Fruit fly (Drosophila melanogaster) whole organism, wandering third instar larva: Measurements from ENCODE around the gene CG13067.
A peak's percentile ranks its signal among the peaks of the same experiment; 100 is the strongest.

Experiments
- Abd-B ChIP-seq: fragments of >200 bp; optimal IDR thresholded peaks from 2 replicates; lab custom pipeline; 2017; ENCODE audit warnings: missing biosample characterization, missing genetic modification characterization
- CG32264 ChIP-seq: fragments of 200-800 bp; sonication (Bioruptor generic); optimal IDR thresholded peaks from 2 replicates; lab custom pipeline; 2016; ENCODE audit warnings: missing biosample characterization, missing genetic modification characterization
- CrebA ChIP-seq: fragments of 200-800 bp; sonication (Bioruptor generic); optimal IDR thresholded peaks from 2 replicates; lab custom pipeline; 2016; ENCODE audit warnings: missing biosample characterization, mild to moderate bottlenecking, missing genetic modification characterization, borderline replicate concordance
- Dfd ChIP-seq: fragments of >200 bp; optimal IDR thresholded peaks from 2 replicates; lab custom pipeline; 2017; ENCODE audit warnings: missing biosample characterization, missing genetic modification characterization
- Dif ChIP-seq: fragments of 200-275, 200-300 bp; sonication (Bioruptor generic); optimal IDR thresholded peaks from 2 replicates; lab custom pipeline; 2018; ENCODE audit warnings: missing biosample characterization, missing genetic modification characterization; ENCODE audit not compliant: partially characterized antibody
- GATAd ChIP-seq: sonication (Bioruptor generic); optimal IDR thresholded peaks from 2 replicates; lab custom pipeline; 2016; ENCODE audit warnings: missing biosample characterization, missing genetic modification characterization
- HLH106 ChIP-seq: fragments of 200-800 bp; optimal IDR thresholded peaks from 3 replicates; lab custom pipeline; 2019; ENCODE audit warnings: missing biosample characterization, mild to moderate bottlenecking, missing genetic modification characterization, moderate library complexity
- Hnf4 ChIP-seq: fragments of 200-800 bp; sonication (Bioruptor generic); optimal IDR thresholded peaks from 2 replicates; lab custom pipeline; 2016; ENCODE audit warnings: missing biosample characterization, mild to moderate bottlenecking, missing genetic modification characterization
- Hr78 ChIP-seq: fragments of >200 bp; optimal IDR thresholded peaks from 2 replicates; lab custom pipeline; 2017; ENCODE audit warnings: missing biosample characterization, missing genetic modification characterization
- Hr83 ChIP-seq: fragments of 200-300 bp; sonication (Bioruptor generic); optimal IDR thresholded peaks from 2 replicates; lab custom pipeline; 2016; ENCODE audit warnings: missing biosample characterization, mild to moderate bottlenecking, missing genetic modification characterization, moderate library complexity; ENCODE audit not compliant: poor library complexity, severe bottlenecking
- Jra ChIP-seq: sonication (Bioruptor generic); optimal IDR thresholded peaks from 2 replicates; lab custom pipeline; 2016; ENCODE audit warnings: missing biosample characterization, missing genetic modification characterization
- Mio ChIP-seq: sonication (Bioruptor generic); optimal IDR thresholded peaks from 2 replicates; lab custom pipeline; 2016; ENCODE audit warnings: missing biosample characterization, missing genetic modification characterization
- Myc ChIP-seq: fragments of >200 bp; optimal IDR thresholded peaks from 2 replicates; lab custom pipeline; 2017
- N ChIP-seq: fragments of >200 bp; optimal IDR thresholded peaks from 2 replicates; lab custom pipeline; 2018; ENCODE audit warnings: missing biosample characterization, missing external identifiers, missing genetic modification characterization
- OdsH ChIP-seq: fragments of 200-800 bp; sonication (Bioruptor generic); optimal IDR thresholded peaks from 2 replicates; lab custom pipeline; 2016; ENCODE audit warnings: missing biosample characterization, mild to moderate bottlenecking, missing genetic modification characterization
- Rel ChIP-seq, 2 experiments: fragments of 200-800 bp; sonication (Bioruptor generic) in 1 of 2; optimal IDR thresholded peaks; 2 replicates in 1 of 2; 3 replicates in 1 of 2; lab custom pipeline; 2016 to 2019; ENCODE audit warnings: mild to moderate bottlenecking in 2 of 2, missing biosample characterization in 2 of 2, missing genetic modification characterization in 2 of 2, moderate library complexity in 1 of 2
- Vsx2 ChIP-seq: fragments of 200-300, 225-300 bp; sonication (Bioruptor generic); optimal IDR thresholded peaks from 2 replicates; lab custom pipeline; 2018; ENCODE audit warnings: missing biosample characterization, missing genetic modification characterization; ENCODE audit not compliant: partially characterized antibody
- br ChIP-seq: fragments of 200-800 bp; sonication (Bioruptor generic); optimal IDR thresholded peaks from 2 replicates; lab custom pipeline; 2016; ENCODE audit warnings: missing biosample characterization, missing genetic modification characterization
- brk ChIP-seq: fragments of 200-800 bp; sonication (Bioruptor generic); optimal IDR thresholded peaks from 2 replicates; lab custom pipeline; 2016; ENCODE audit warnings: missing biosample characterization, mild to moderate bottlenecking, missing genetic modification characterization
- dl ChIP-seq, 2 experiments: fragments of 175-275, 200-275 bp in 1 of 2; fragments of 200-275 bp in 1 of 2; sonication (Bioruptor generic); optimal IDR thresholded peaks; lab custom pipeline; 2018; ENCODE audit warnings: mild to moderate bottlenecking in 2 of 2, missing biosample characterization in 2 of 2, missing genetic modification characterization in 2 of 2, moderate library complexity in 2 of 2; ENCODE audit not compliant: partially characterized antibody in 2 of 2, insufficient read depth in 1 of 2
- dmrt93B ChIP-seq: fragments of 200-800 bp; sonication (Bioruptor generic); optimal IDR thresholded peaks from 2 replicates; lab custom pipeline; 2018; ENCODE audit warnings: missing biosample characterization, mild to moderate bottlenecking, missing genetic modification characterization
- dsf ChIP-seq: sonication (Bioruptor generic); optimal IDR thresholded peaks from 2 replicates; lab custom pipeline; 2016; ENCODE audit warnings: missing biosample characterization, missing genetic modification characterization, borderline replicate concordance
- ey ChIP-seq: fragments of 200-800 bp; sonication (Bioruptor generic); optimal IDR thresholded peaks from 2 replicates; lab custom pipeline; 2016; ENCODE audit warnings: missing biosample characterization, missing genetic modification characterization
- foxo ChIP-seq, 2 experiments: fragments of 200-800 bp; sonication (Bioruptor generic); optimal IDR thresholded peaks; 2 replicates in 1 of 2; 3 replicates in 1 of 2; lab custom pipeline; 2016 to 2017; ENCODE audit warnings: missing biosample characterization in 2 of 2, missing genetic modification characterization in 2 of 2
- fru ChIP-seq: fragments of 200-800 bp; sonication (Bioruptor generic); optimal IDR thresholded peaks from 3 replicates; lab custom pipeline; 2016; ENCODE audit warnings: missing biosample characterization, mild to moderate bottlenecking, missing genetic modification characterization
- h ChIP-seq: fragments of 200-800 bp; sonication (Bioruptor generic); optimal IDR thresholded peaks from 3 replicates; lab custom pipeline; 2016; ENCODE audit warnings: missing biosample characterization, mild to moderate bottlenecking, missing genetic modification characterization
- jim ChIP-seq: fragments of 175-275, 200-325 bp; sonication (Bioruptor generic); optimal IDR thresholded peaks from 2 replicates; lab custom pipeline; 2016; ENCODE audit warnings: missing biosample characterization, mild to moderate bottlenecking, missing genetic modification characterization
- lola ChIP-seq: fragments of >200 bp; optimal IDR thresholded peaks from 2 replicates; lab custom pipeline; 2017; ENCODE audit warnings: missing biosample characterization, missing genetic modification characterization
- psq ChIP-seq: fragments of 200-800 bp; sonication (Bioruptor generic); optimal IDR thresholded peaks from 3 replicates; lab custom pipeline; 2017; ENCODE audit warnings: missing biosample characterization, mild to moderate bottlenecking, missing genetic modification characterization, moderate library complexity
- rgr ChIP-seq: fragments of 200-800 bp; sonication (Bioruptor generic); optimal IDR thresholded peaks from 3 replicates; lab custom pipeline; 2016; ENCODE audit warnings: missing biosample characterization, mild to moderate bottlenecking, missing genetic modification characterization
- sage ChIP-seq: fragments of 200-800 bp; sonication (Bioruptor generic); optimal IDR thresholded peaks from 2 replicates; lab custom pipeline; 2016; ENCODE audit warnings: missing biosample characterization, mild to moderate bottlenecking, missing genetic modification characterization
- sv ChIP-seq: fragments of 200-800 bp; sonication (Bioruptor generic); optimal IDR thresholded peaks from 3 replicates; lab custom pipeline; 2016; ENCODE audit warnings: missing biosample characterization, missing genetic modification characterization
- tai ChIP-seq: sonication (Bioruptor generic); optimal IDR thresholded peaks from 2 replicates; lab custom pipeline; 2016; ENCODE audit warnings: missing biosample characterization, missing genetic modification characterization
- usp ChIP-seq: fragments of >200 bp; optimal IDR thresholded peaks from 2 replicates; lab custom pipeline; 2017; ENCODE audit warnings: missing biosample characterization, missing genetic modification characterization
- woc ChIP-seq: sonication (Bioruptor generic); optimal IDR thresholded peaks from 2 replicates; lab custom pipeline; 2016; ENCODE audit warnings: missing biosample characterization, mild to moderate bottlenecking, missing genetic modification characterization

The CG13067 gene

DNA sequence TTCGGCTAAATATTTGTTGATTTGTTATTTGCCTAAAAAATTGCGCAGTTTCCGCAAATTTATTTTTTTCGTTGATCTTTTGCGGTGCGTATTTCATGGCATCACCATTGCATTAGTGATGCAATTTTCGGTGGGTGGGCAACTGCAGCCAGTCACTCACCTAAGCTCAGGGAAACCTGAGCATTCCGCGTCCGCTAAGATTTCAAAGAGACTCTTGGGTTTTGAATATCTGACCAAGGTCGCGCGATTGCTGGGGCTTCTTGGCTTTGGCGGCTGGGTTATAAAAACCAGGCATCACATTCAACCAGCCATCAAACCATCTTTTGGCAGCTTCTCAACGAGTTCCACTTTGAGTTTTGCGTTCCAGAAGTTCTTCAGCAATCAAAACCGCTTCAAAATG, 8.6 kb upstream of the CG13067 start, which contains the start of gene CG13071:
Gene CG13071, plus strand, starts transcription at position 301 of the 400 bp plus-strand sequence.
- TF ChIP-seq foxo (GFP tag; optimal IDR thresholded peaks at IDR 0.05; lab: Kevin White, UChicago) (no peak), ey (no peak), Vsx2 (GFP tag; lab: Kevin White, UChicago) (no peak), rgr (GFP tag; lab: Kevin White, UChicago) (no peak), woc (GFP tag; lab: Kevin White, UChicago) (no peak), tai (no peak), fru (no peak), Mio (GFP tag; lab: Kevin White, UChicago) (no peak), Hr83 (no peak), Hr78 (GFP tag; lab: Kevin White, UChicago) (no peak), Jra (no peak), OdsH (GFP tag; lab: Kevin White, UChicago) (no peak), jim (GFP tag; lab: Kevin White, UChicago) (no peak), dsf (GFP tag; lab: Kevin White, UChicago) (no peak), HLH106 (tag; lab: Kevin White, UChicago) (no peak), N (GFP tag; lab: Kevin White, UChicago) (no peak), h (GFP tag; lab: Kevin White, UChicago) (no peak), psq (GFP tag; lab: Kevin White, UChicago) (no peak)
- TF ChIP-seq, all 38 proteins: peak for 0

dm6 chr3L:16263043-16263442, 8.0 kb upstream of the CG13067 start, which contains the start of gene CG13070:
TSS of gene CG13070 (plus strand) at chr3L:16263343.
- TF ChIP-seq CG32264 (GFP tag; lab: Kevin White, UChicago) = no peak
- no peak for TF ChIP-seq Dif (GFP tag; lab: Kevin White, UChicago)
- TF ChIP-seq lola (GFP tag; lab: Kevin White, UChicago) = no peak
- TF ChIP-seq Jra = no peak
- no peak for TF ChIP-seq Rel (GFP tag; optimal IDR thresholded peaks at IDR 0.05; lab: Kevin White, UChicago)
- no peak for TF ChIP-seq Rel (tag; optimal IDR thresholded peaks at IDR 0.05; lab: Kevin White, UChicago)
- TF ChIP-seq sv (GFP tag; lab: Kevin White, UChicago) = no peak
- TF ChIP-seq dl (GFP tag; optimal IDR thresholded peaks at IDR 0.05; lab: Kevin White, UChicago; ENCODE audit: insufficient read depth in 1 of 2, partially characterized antibody in 2 of 2) = no peak
- no peak for TF ChIP-seq Myc (lab: Kevin White, UChicago)
- no peak for TF ChIP-seq OdsH (GFP tag; lab: Kevin White, UChicago)
- TF ChIP-seq fru = no peak
- no peak for TF ChIP-seq foxo (GFP tag; optimal IDR thresholded peaks at IDR 0.05; lab: Kevin White, UChicago)
- TF ChIP-seq rgr (GFP tag; lab: Kevin White, UChicago) = no peak

dm6 chr3L:16265000-16265399, 6.1 kb upstream of the CG13067 start, which contains the start of the genes CG13051 and CG13069:
TSS of gene CG13051 (minus strand) at chr3L:16265100.
TSS of gene CG13069 (plus strand) at chr3L:16265385.
- no peak for TF ChIP-seq Myc (lab: Kevin White, UChicago)
- no peak for TF ChIP-seq Vsx2 (GFP tag; lab: Kevin White, UChicago)
- TF ChIP-seq lola (GFP tag; lab: Kevin White, UChicago) = no peak
- TF ChIP-seq sage = no peak
- no peak for TF ChIP-seq rgr (GFP tag; lab: Kevin White, UChicago)
- TF ChIP-seq br (GFP tag; lab: Kevin White, UChicago) = no peak
- TF ChIP-seq, all 38 proteins: peak for 0

DNA sequence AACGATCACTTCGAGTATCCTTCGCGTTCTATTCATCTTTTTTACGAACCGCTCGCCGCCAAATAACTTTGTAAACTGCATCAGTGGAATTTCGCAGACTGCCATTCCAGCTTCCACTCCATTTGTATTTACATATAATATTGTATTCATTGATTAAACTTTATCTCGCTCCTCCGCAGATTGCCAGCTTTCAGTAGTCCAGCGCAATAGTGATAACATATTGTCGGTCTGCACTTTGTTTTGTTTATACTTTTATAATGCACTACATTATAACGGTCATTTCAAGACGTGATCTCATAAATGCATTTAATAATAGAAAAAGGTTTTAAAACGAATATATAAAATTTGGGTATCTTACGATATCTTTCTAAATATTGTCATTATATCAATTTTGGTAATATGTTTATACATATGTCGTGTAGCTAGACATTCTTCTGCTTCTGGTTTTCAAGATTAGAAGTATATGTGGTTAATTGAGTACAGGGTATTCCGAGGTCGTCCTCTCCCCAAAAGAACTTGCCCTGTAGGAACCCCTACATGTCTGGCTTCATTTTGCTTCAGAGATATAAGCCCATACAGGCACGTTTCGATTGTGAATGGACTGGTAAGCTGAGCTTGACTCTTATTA, 2.9 kb upstream of the CG13067 start, which contains the start of gene CG4950:
Gene CG4950, minus strand, starts transcription at position 51 of the 628 bp plus-strand sequence.
- TF ChIP-seq woc (GFP tag; lab: Kevin White, UChicago) = no peak
- peak; percentile 40 for TF ChIP-seq HLH106 (tag; lab: Kevin White, UChicago)
- no peak for TF ChIP-seq jim (GFP tag; lab: Kevin White, UChicago)
- no peak for TF ChIP-seq Mio (GFP tag; lab: Kevin White, UChicago)

dm6 chr3L:16269092-16269491, 2.0 kb upstream of the CG13067 start, which contains the start of gene CG13068:
TSS of gene CG13068 (plus strand) at chr3L:16269392.
- TF ChIP-seq Jra (no peak), Dfd (GFP tag; lab: Kevin White, UChicago) (no peak), Abd-B (GFP tag; lab: Kevin White, UChicago) (no peak), rgr (GFP tag; lab: Kevin White, UChicago) (no peak), brk (GFP tag; lab: Kevin White, UChicago) (no peak), GATAd (GFP tag; lab: Kevin White, UChicago) (no peak), h (GFP tag; lab: Kevin White, UChicago) (no peak), Rel (GFP tag; optimal IDR thresholded peaks at IDR 0.05; lab: Kevin White, UChicago) (no peak), Rel (tag; optimal IDR thresholded peaks at IDR 0.05; lab: Kevin White, UChicago) (no peak), usp (GFP tag; lab: Kevin White, UChicago) (no peak), dmrt93B (GFP tag; lab: Kevin White, UChicago) (no peak), dl (GFP tag; optimal IDR thresholded peaks at IDR 0.05; lab: Kevin White, UChicago; ENCODE audit: insufficient read depth in 1 of 2, partially characterized antibody in 2 of 2) (no peak), woc (GFP tag; lab: Kevin White, UChicago) (no peak), psq (GFP tag; lab: Kevin White, UChicago) (no peak), CrebA (GFP tag; lab: Kevin White, UChicago) (no peak), CG32264 (GFP tag; lab: Kevin White, UChicago) (no peak), Hnf4 (GFP tag; lab: Kevin White, UChicago) (no peak), OdsH (GFP tag; lab: Kevin White, UChicago) (no peak), ey (no peak), lola (GFP tag; lab: Kevin White, UChicago) (no peak), tai (no peak)
- TF ChIP-seq, all 38 proteins: peak for 0
